Fruit fly (Drosophila melanogaster) whole organism, embryonic: ENCODE data around the gene Herc4.
A peak's percentile ranks its signal among the peaks of the same experiment; 100 is the strongest.

ENCODE experiments used
- Bdp1 ChIP-seq: fragments of 200-800 bp; sonication (Bioruptor generic); optimal IDR thresholded peaks from 3 replicates; lab custom pipeline; 2016; ENCODE audit warnings: missing biosample characterization, missing genetic modification characterization
- CG11398 ChIP-seq: fragments of 200-800 bp; sonication (Bioruptor generic); optimal IDR thresholded peaks from 2 replicates; lab custom pipeline; 2016; ENCODE audit warnings: missing biosample characterization, missing genetic modification characterization
- CG11695 ChIP-seq: fragments of 200-800 bp; sonication (Bioruptor generic); IDR thresholded peaks from 3 replicates; pipeline ENCODE4 v1.3.6; 2022; ENCODE audit warnings: missing biosample characterization, missing genetic modification characterization
- CG12155 ChIP-seq: fragments of 200-800 bp; sonication (Bioruptor generic); optimal IDR thresholded peaks from 3 replicates; lab custom pipeline; 2016; ENCODE audit warnings: missing biosample characterization, missing genetic modification characterization
- CG12299 ChIP-seq: fragments of 200-800 bp; sonication (Bioruptor generic); optimal IDR thresholded peaks from 2 replicates; lab custom pipeline; 2018; ENCODE audit warnings: missing biosample characterization, mild to moderate bottlenecking, missing genetic modification characterization
- CG12391 ChIP-seq: fragments of 200-800 bp; sonication (Bioruptor generic); optimal IDR thresholded peaks from 3 replicates; lab custom pipeline; 2018; ENCODE audit warnings: missing biosample characterization, mild to moderate bottlenecking, missing genetic modification characterization, moderate library complexity
- CG12659 ChIP-seq: fragments of 200-800 bp; sonication (Bioruptor generic); optimal IDR thresholded peaks from 3 replicates; lab custom pipeline; 2017; ENCODE audit warnings: mild to moderate bottlenecking, missing biosample characterization, missing genetic modification reagents, missing genetic modification characterization
- CG13123 ChIP-seq: fragments of 200-800 bp; sonication (Bioruptor generic); optimal IDR thresholded peaks from 2 replicates; lab custom pipeline; 2016; ENCODE audit warnings: missing biosample characterization, missing genetic modification characterization
- CG13424 ChIP-seq: fragments of 200-800 bp; sonication (Bioruptor generic); optimal IDR thresholded peaks from 2 replicates; lab custom pipeline; 2019; ENCODE audit warnings: missing biosample characterization, mild to moderate bottlenecking, missing genetic modification characterization, moderate library complexity
- CG15269 ChIP-seq: fragments of 200-800 bp; sonication (Bioruptor generic); optimal IDR thresholded peaks from 2 replicates; lab custom pipeline; 2018; ENCODE audit warnings: missing biosample characterization, mild to moderate bottlenecking, missing genetic modification characterization, moderate library complexity
- CG15479 ChIP-seq: fragments of 200-800 bp; sonication (Bioruptor generic); optimal IDR thresholded peaks from 3 replicates; lab custom pipeline; 2019; ENCODE audit warnings: missing biosample characterization, mild to moderate bottlenecking, missing genetic modification characterization, moderate library complexity
- CG15514 ChIP-seq: fragments of 200-800 bp; sonication (Bioruptor generic); optimal IDR thresholded peaks from 3 replicates; lab custom pipeline; 2017; ENCODE audit warnings: missing biosample characterization, missing genetic modification characterization, mild to moderate bottlenecking, moderate library complexity, missing genetic modification reagents
- CG17361 ChIP-seq: fragments of 200-800 bp; sonication (Bioruptor generic); IDR thresholded peaks from 3 replicates; pipeline ENCODE4 v1.3.6; 2022; ENCODE audit warnings: missing biosample characterization, missing genetic modification characterization
- CG17612 ChIP-seq: fragments of 200-800 bp; sonication (Bioruptor generic); IDR thresholded peaks from 2 replicates; pipeline ENCODE4 v1.3.6; 2022; ENCODE audit warnings: missing biosample characterization, missing genetic modification characterization
- CG2875 ChIP-seq: fragments of 200-800 bp; sonication (Bioruptor generic); optimal IDR thresholded peaks from 2 replicates; lab custom pipeline; 2017; ENCODE audit warnings: missing biosample characterization, mild to moderate bottlenecking, missing genetic modification characterization, missing genetic modification reagents
- CG31365 ChIP-seq: fragments of 200-800 bp; sonication (Bioruptor generic); optimal IDR thresholded peaks from 2 replicates; lab custom pipeline; 2018; ENCODE audit warnings: missing biosample characterization, mild to moderate bottlenecking, missing genetic modification characterization
- CG34376 ChIP-seq: fragments of 200-800 bp; sonication (Bioruptor generic); optimal IDR thresholded peaks from 2 replicates; lab custom pipeline; 2018; ENCODE audit warnings: missing biosample characterization, mild to moderate bottlenecking, missing genetic modification characterization
- CG3847 ChIP-seq: fragments of 200-800 bp; sonication (Bioruptor generic); IDR thresholded peaks from 2 replicates; pipeline ENCODE4 v1.3.6; 2022; ENCODE audit warnings: missing biosample characterization, missing genetic modification characterization
- CG42726 ChIP-seq: fragments of 200-800 bp; sonication (Bioruptor generic); IDR thresholded peaks from 2 replicates; pipeline ENCODE4 v1.3.6; 2022; ENCODE audit warnings: missing biosample characterization, missing genetic modification characterization; ENCODE audit not compliant: partially characterized antibody
- CG4820 ChIP-seq: fragments of 200-800 bp; sonication (Bioruptor generic); optimal IDR thresholded peaks from 3 replicates; lab custom pipeline; 2016; ENCODE audit warnings: missing biosample characterization, missing genetic modification characterization
- CG6272 ChIP-seq: fragments of 200-800 bp; sonication (Bioruptor generic); IDR thresholded peaks from 2 replicates; pipeline ENCODE4 v1.3.6; 2022; ENCODE audit warnings: missing biosample characterization, missing genetic modification characterization
- CG7357 ChIP-seq: fragments of 200-800 bp; sonication (Bioruptor generic); IDR thresholded peaks from 3 replicates; pipeline ENCODE4 v1.3.6; 2022; ENCODE audit warnings: missing biosample characterization, missing genetic modification characterization
- CG7963 ChIP-seq: fragments of 200-800 bp; sonication (Bioruptor generic); IDR thresholded peaks from 3 replicates; pipeline ENCODE4 v1.3.6; 2022; ENCODE audit warnings: missing biosample characterization, missing genetic modification characterization; ENCODE audit not compliant: partially characterized antibody
- CG8089 ChIP-seq: fragments of 200-800 bp; sonication (Bioruptor generic); optimal IDR thresholded peaks from 3 replicates; lab custom pipeline; 2016; ENCODE audit warnings: missing biosample characterization, missing genetic modification characterization
- CHES-1-like ChIP-seq: fragments of 200-800 bp; sonication (Bioruptor generic); optimal IDR thresholded peaks from 2 replicates; lab custom pipeline; 2016; ENCODE audit warnings: missing biosample characterization, missing genetic modification characterization
- Dfd ChIP-seq, 2 experiments: fragments of >200 bp; optimal IDR thresholded peaks; 2 replicates each; lab custom pipeline; 2017; ENCODE audit warnings: missing biosample characterization in 2 of 2, missing genetic modification characterization in 2 of 2
- Eip74EF ChIP-seq, 2 experiments: fragments of 200-800 bp in 1 of 2; fragments of >200 bp in 1 of 2; sonication (Bioruptor generic) in 1 of 2; optimal IDR thresholded peaks; 2 replicates each; lab custom pipeline; 2017 to 2019; ENCODE audit warnings: missing biosample characterization in 2 of 2, missing genetic modification characterization in 2 of 2, mild to moderate bottlenecking in 1 of 2, moderate library complexity in 1 of 2
- Fer1 ChIP-seq: fragments of 200-800 bp; sonication (Bioruptor generic); optimal IDR thresholded peaks from 2 replicates; lab custom pipeline; 2017; ENCODE audit warnings: missing biosample characterization, mild to moderate bottlenecking, missing genetic modification characterization
- HLH3B ChIP-seq: fragments of 200-800 bp; sonication (Bioruptor generic); IDR thresholded peaks from 2 replicates; pipeline ENCODE4 v1.3.6; 2022; ENCODE audit warnings: missing biosample characterization, missing genetic modification characterization
- Hand ChIP-seq: fragments of 200-800 bp; sonication (Bioruptor generic); optimal IDR thresholded peaks from 2 replicates; lab custom pipeline; 2017; ENCODE audit warnings: mild to moderate bottlenecking, missing biosample characterization, missing genetic modification reagents, missing genetic modification characterization
- MTF-1 ChIP-seq: fragments of 200-800 bp; sonication (Bioruptor generic); optimal IDR thresholded peaks from 2 replicates; lab custom pipeline; 2018; ENCODE audit warnings: missing biosample characterization, mild to moderate bottlenecking, missing genetic modification characterization, borderline replicate concordance
- Xrp1 ChIP-seq: fragments of 200-800 bp; sonication (Bioruptor generic); IDR thresholded peaks from 2 replicates; pipeline ENCODE4 v1.3.6; 2022; ENCODE audit warnings: missing biosample characterization, missing genetic modification characterization
- ase ChIP-seq: fragments of 200-800 bp; sonication (Bioruptor generic); IDR thresholded peaks from 3 replicates; pipeline ENCODE4 v1.3.6; 2022; ENCODE audit warnings: missing biosample characterization, missing genetic modification characterization
- bigmax ChIP-seq: fragments of 200-800 bp; sonication (Bioruptor generic); optimal IDR thresholded peaks from 2 replicates; lab custom pipeline; 2018; ENCODE audit warnings: missing biosample characterization, mild to moderate bottlenecking, missing genetic modification characterization
- chif ChIP-seq, 2 experiments: fragments of 200-800 bp; sonication (Bioruptor generic); optimal IDR thresholded peaks; 3 replicates each; lab custom pipeline; 2016; ENCODE audit warnings: missing biosample characterization in 2 of 2, missing genetic modification characterization in 2 of 2
- corto ChIP-seq: fragments of 200-800 bp; sonication (Bioruptor generic); optimal IDR thresholded peaks from 2 replicates; lab custom pipeline; 2016; ENCODE audit warnings: missing biosample characterization, mild to moderate bottlenecking, missing genetic modification characterization, moderate library complexity
- esg ChIP-seq: fragments of 200-800 bp; sonication (Bioruptor generic); conservative IDR thresholded peaks from 2 replicates; pipeline ENCODE4 v1.3.6; 2022; ENCODE audit warnings: missing biosample characterization, missing genetic modification characterization
- gem ChIP-seq: fragments of 200-800 bp; sonication (Bioruptor generic); optimal IDR thresholded peaks from 2 replicates; lab custom pipeline; 2019; ENCODE audit warnings: missing biosample characterization, mild to moderate bottlenecking, missing genetic modification characterization, moderate library complexity
- hb ChIP-seq: fragments of 200-800 bp; sonication (Bioruptor generic); IDR thresholded peaks from 3 replicates; pipeline ENCODE4 v1.3.6; 2022; ENCODE audit warnings: missing biosample characterization, missing genetic modification characterization; ENCODE audit not compliant: partially characterized antibody
- insv ChIP-seq, 2 experiments: fragments of 200-800 bp; sonication (Bioruptor generic); optimal IDR thresholded peaks; 3 replicates each; lab custom pipeline; 2016 to 2018; ENCODE audit warnings: missing biosample characterization in 2 of 2, missing genetic modification characterization in 2 of 2
- luna ChIP-seq: fragments of 200-800 bp; sonication (Bioruptor generic); optimal IDR thresholded peaks from 2 replicates; lab custom pipeline; 2016; ENCODE audit warnings: missing biosample characterization, missing genetic modification characterization
- nmo ChIP-seq: fragments of 200-800 bp; sonication (Bioruptor generic); optimal IDR thresholded peaks from 2 replicates; lab custom pipeline; 2018; ENCODE audit warnings: missing biosample characterization, mild to moderate bottlenecking, missing genetic modification characterization, moderate library complexity
- pfk ChIP-seq: fragments of 200-800 bp; sonication (Bioruptor generic); optimal IDR thresholded peaks from 2 replicates; lab custom pipeline; 2018; ENCODE audit warnings: missing biosample characterization, mild to moderate bottlenecking, missing genetic modification characterization, moderate library complexity
- repo ChIP-seq: fragments of 200-800 bp; sonication (Bioruptor generic); optimal IDR thresholded peaks from 2 replicates; lab custom pipeline; 2016; ENCODE audit warnings: missing biosample characterization, missing genetic modification characterization
- row ChIP-seq: fragments of 200-800 bp; sonication (Bioruptor generic); IDR thresholded peaks from 3 replicates; pipeline ENCODE4 v1.3.6; 2022; ENCODE audit warnings: missing biosample characterization, missing genetic modification characterization
- scrt ChIP-seq: fragments of 200-800 bp; sonication (Bioruptor generic); optimal IDR thresholded peaks from 2 replicates; lab custom pipeline; 2018; ENCODE audit warnings: missing biosample characterization, mild to moderate bottlenecking, missing genetic modification characterization, moderate library complexity
- shn ChIP-seq: fragments of 200-800 bp; sonication (Bioruptor generic); optimal IDR thresholded peaks from 3 replicates; lab custom pipeline; 2016; ENCODE audit warnings: missing biosample characterization, missing genetic modification characterization
- vvl ChIP-seq: fragments of 200-800 bp; sonication (Bioruptor generic); IDR thresholded peaks from 2 replicates; pipeline ENCODE4 v1.3.6; 2022; ENCODE audit warnings: missing biosample characterization, missing genetic modification characterization
- zen ChIP-seq: fragments of 200-800 bp; sonication (Bioruptor generic); optimal IDR thresholded peaks from 3 replicates; lab custom pipeline; 2018; ENCODE audit warnings: missing biosample characterization, mild to moderate bottlenecking, missing genetic modification characterization, moderate library complexity

The Herc4 gene

DNA sequence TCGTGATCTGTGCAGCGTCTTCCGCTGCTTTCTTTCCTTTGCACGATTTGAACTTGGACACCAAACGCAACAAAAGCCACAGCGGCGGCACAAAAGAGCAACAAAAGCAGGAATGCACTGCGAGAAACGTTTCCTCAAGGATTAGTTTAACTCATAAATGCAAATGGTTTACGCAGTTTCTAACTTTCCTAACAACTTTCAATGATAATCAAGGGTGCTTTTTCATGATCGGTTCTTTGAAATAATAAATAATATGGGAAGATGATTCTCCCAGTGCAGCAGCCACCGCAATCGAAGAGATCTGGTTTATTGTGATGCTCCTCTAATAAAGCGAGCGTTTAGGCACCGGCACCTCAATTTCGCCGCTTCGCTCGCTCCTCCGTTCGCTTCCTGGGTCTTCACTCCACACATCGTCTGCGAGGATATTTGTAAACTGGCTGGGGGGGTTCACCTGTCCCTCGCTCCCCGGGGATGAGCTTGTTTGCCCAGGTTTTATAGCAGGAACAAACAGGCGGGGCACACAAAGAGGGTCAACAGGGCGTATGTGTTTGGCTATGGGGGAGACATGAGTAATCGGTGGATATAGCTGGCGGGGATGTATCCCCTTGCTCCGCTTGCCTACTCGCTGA, 5.7 kb downstream of the Herc4 start (continued):
- TF ChIP-seq hb (GFP tag; lab: Robert Waterston, UW) (no peak), CG12155 (peak; percentile 33), nmo (GFP tag; lab: Kevin White, UChicago) (peak; percentile 85), CG17361 (peak; percentile 79), corto (peak; percentile 96), CHES-1-like (GFP tag; lab: Kevin White, UChicago) (peak; percentile 33), Fer1 (GFP tag; lab: Kevin White, UChicago) (peak; percentile 63), Hand (GFP tag; lab: Kevin White, UChicago) (no peak), Bdp1 (GFP tag; lab: Kevin White, UChicago) (peak; percentile 61), CG8089 (GFP tag; lab: Kevin White, UChicago) (peak; percentile 61), HLH3B (GFP tag; lab: Robert Waterston, UW) (peak; percentile 85), vvl (peak; percentile 96), Eip74EF (GFP tag; optimal IDR thresholded peaks at IDR 0.05; lab: Kevin White, UChicago) (peak in 1 of 2 experiments; percentile 46), CG4820 (GFP tag; lab: Kevin White, UChicago) (peak; percentile 80), CG11695 (GFP tag; lab: Robert Waterston, UW) (peak; percentile 62), CG11398 (no peak), CG12299 (peak; percentile 27), Dfd (GFP tag; optimal IDR thresholded peaks at IDR 0.05; lab: Kevin White, UChicago) (no peak), gem (tag; lab: Kevin White, UChicago) (peak; percentile 85), CG13123 (GFP tag; lab: Kevin White, UChicago) (peak; percentile 25), CG15269 (tag; lab: Kevin White, UChicago) (peak; percentile 73), CG7357 (GFP tag; lab: Robert Waterston, UW) (peak; percentile 62; the same call in 1 of the 3 replicates), row (peak; percentile 78), CG17612 (GFP tag; lab: Robert Waterston, UW) (no peak; the same call in 1 of the 2 replicates), MTF-1 (peak; percentile 58), CG7963 (GFP tag; lab: Robert Waterston, UW) (no peak), CG31365 (tag; lab: Kevin White, UChicago) (peak; percentile 39), zen (tag; lab: Kevin White, UChicago) (peak; percentile 38), luna (GFP tag; lab: Kevin White, UChicago) (no peak), CG12391 (peak; percentile 82), ase (GFP tag; lab: Robert Waterston, UW) (peak; percentile 81), shn (GFP tag; lab: Kevin White, UChicago) (peak; percentile 47), CG34376 (GFP tag; lab: Kevin White, UChicago) (no peak), esg (peak; percentile 74), CG15479 (GFP tag; lab: Kevin White, UChicago) (no peak), CG6272 (peak; percentile 66), CG2875 (GFP tag; lab: Kevin White, UChicago) (peak; percentile 82), CG12659 (GFP tag; lab: Kevin White, UChicago) (peak; percentile 74), Xrp1 (GFP tag; lab: Robert Waterston, UW) (peak; percentile 89), CG3847 (GFP tag; lab: Robert Waterston, UW) (no peak), CG13424 (tag; lab: Kevin White, UChicago) (peak; percentile 81), CG42726 (GFP tag; lab: Robert Waterston, UW) (no peak), CG15514 (GFP tag; lab: Kevin White, UChicago) (peak; percentile 19), repo (GFP tag; lab: Kevin White, UChicago) (peak; percentile 25), insv (GFP tag; optimal IDR thresholded peaks at IDR 0.05; lab: Kevin White, UChicago) (no peak), scrt (peak; percentile 54), pfk (GFP tag; lab: Kevin White, UChicago) (no peak), chif (GFP tag; optimal IDR thresholded peaks at IDR 0.05; lab: Kevin White, UChicago) (peak; percentile 79 to 83), bigmax (GFP tag; lab: Kevin White, UChicago) (no peak)
